Fruit fly (Drosophila melanogaster) whole organism, embryonic: ENCODE data around the gene CG15473.

ENCODE experiments used
- C15 ChIP-seq: fragments of 200-800 bp; sonication (Bioruptor generic); IDR thresholded peaks from 3 replicates; pipeline ENCODE4 v1.3.6; 2022; ENCODE audit warnings: missing biosample characterization, missing genetic modification characterization
- CG12769 ChIP-seq: fragments of 200-800 bp; sonication (Bioruptor generic); optimal IDR thresholded peaks from 2 replicates; lab custom pipeline; 2019; ENCODE audit warnings: missing biosample characterization, mild to moderate bottlenecking, missing genetic modification characterization, moderate library complexity
- CG1647 ChIP-seq: fragments of 200-800 bp; sonication (Bioruptor generic); optimal IDR thresholded peaks from 3 replicates; lab custom pipeline; 2016; ENCODE audit warnings: missing biosample characterization, missing genetic modification characterization
- CG18619 ChIP-seq: fragments of 200-800 bp; sonication (Bioruptor generic); optimal IDR thresholded peaks from 3 replicates; lab custom pipeline; 2017; ENCODE audit warnings: missing biosample characterization, mild to moderate bottlenecking, missing genetic modification characterization
- CG3281 ChIP-seq: fragments of 200-800 bp; sonication (Bioruptor generic); optimal IDR thresholded peaks from 3 replicates; lab custom pipeline; 2017; ENCODE audit warnings: missing biosample characterization, mild to moderate bottlenecking, missing genetic modification characterization
- CG3847 ChIP-seq: fragments of 200-800 bp; sonication (Bioruptor generic); IDR thresholded peaks from 2 replicates; pipeline ENCODE4 v1.3.6; 2022; ENCODE audit warnings: missing biosample characterization, missing genetic modification characterization
- CG43689 ChIP-seq: fragments of 200-800 bp; sonication (Bioruptor generic); IDR thresholded peaks from 2 replicates; pipeline ENCODE4 v1.3.6; 2022; ENCODE audit warnings: missing biosample characterization, missing genetic modification characterization
- CG6175 ChIP-seq: fragments of 200-800 bp; sonication (Bioruptor generic); IDR thresholded peaks from 3 replicates; pipeline ENCODE4 v1.3.6; 2022; ENCODE audit warnings: missing biosample characterization, missing genetic modification characterization
- CG6654 ChIP-seq: fragments of 200-800 bp; sonication (Bioruptor generic); optimal IDR thresholded peaks from 2 replicates; lab custom pipeline; 2017; ENCODE audit warnings: missing biosample characterization, mild to moderate bottlenecking, missing genetic modification characterization
- CG7271 ChIP-seq: fragments of 200-800 bp; sonication (Bioruptor generic); optimal IDR thresholded peaks from 2 replicates; lab custom pipeline; 2018; ENCODE audit warnings: missing biosample characterization, mild to moderate bottlenecking, missing genetic modification characterization, moderate library complexity
- CG7372 ChIP-seq: fragments of 200-800 bp; sonication (Bioruptor generic); IDR thresholded peaks from 2 replicates; pipeline ENCODE4 v1.3.6; 2022; ENCODE audit warnings: missing biosample characterization, missing genetic modification characterization
- CG8281 ChIP-seq: fragments of 200-800 bp; sonication (Bioruptor generic); optimal IDR thresholded peaks from 2 replicates; lab custom pipeline; 2018; ENCODE audit warnings: missing biosample characterization, mild to moderate bottlenecking, missing genetic modification characterization, moderate library complexity
- Dbx ChIP-seq: fragments of 200-800 bp; sonication (Bioruptor generic); IDR thresholded peaks from 3 replicates; pipeline ENCODE4 v1.3.6; 2022; ENCODE audit warnings: missing biosample characterization, missing genetic modification characterization
- Dfd ChIP-seq, 2 experiments: fragments of >200 bp; optimal IDR thresholded peaks; 2 replicates each; lab custom pipeline; 2017; ENCODE audit warnings: missing biosample characterization in 2 of 2, missing genetic modification characterization in 2 of 2
- Dp ChIP-seq: fragments of 200-800 bp; sonication (Bioruptor generic); optimal IDR thresholded peaks from 2 replicates; lab custom pipeline; 2018; ENCODE audit warnings: missing biosample characterization, mild to moderate bottlenecking, missing genetic modification characterization, moderate library complexity
- Fer3 ChIP-seq: fragments of 200-800 bp; sonication (Bioruptor generic); optimal IDR thresholded peaks from 2 replicates; lab custom pipeline; 2018; ENCODE audit warnings: missing biosample characterization, mild to moderate bottlenecking, missing genetic modification characterization, moderate library complexity
- Hr51 ChIP-seq, 2 experiments: fragments of 200-800 bp; sonication (Bioruptor generic); optimal IDR thresholded peaks; 2 replicates in 1 of 2; 3 replicates in 1 of 2; lab custom pipeline; 2016 to 2018; ENCODE audit warnings: missing biosample characterization in 2 of 2, missing genetic modification characterization in 2 of 2, mild to moderate bottlenecking in 1 of 2, moderate library complexity in 1 of 2
- Hr78 ChIP-seq, 2 experiments: fragments of 200-800 bp in 1 of 2; fragments of >200 bp in 1 of 2; sonication (Bioruptor generic) in 1 of 2; optimal IDR thresholded peaks; 2 replicates each; lab custom pipeline; 2017 to 2019; ENCODE audit warnings: missing biosample characterization in 2 of 2, missing genetic modification characterization in 2 of 2, mild to moderate bottlenecking in 1 of 2, moderate library complexity in 1 of 2
- Jarid2 ChIP-seq: fragments of 200-800 bp; sonication (Bioruptor generic); optimal IDR thresholded peaks from 3 replicates; lab custom pipeline; 2017; ENCODE audit warnings: mild to moderate bottlenecking, missing biosample characterization, missing genetic modification reagents, missing genetic modification characterization
- Lpt ChIP-seq: fragments of >200 bp; optimal IDR thresholded peaks from 2 replicates; lab custom pipeline; 2018; ENCODE audit warnings: missing biosample characterization, missing genetic modification characterization
- NC2α ChIP-seq: fragments of 200-800 bp; sonication (Bioruptor generic); optimal IDR thresholded peaks from 2 replicates; lab custom pipeline; 2016; ENCODE audit warnings: missing biosample characterization, missing genetic modification characterization
- Nf-YC ChIP-seq: fragments of 200-800 bp; optimal IDR thresholded peaks from 3 replicates; lab custom pipeline; 2019; ENCODE audit warnings: missing biosample characterization, mild to moderate bottlenecking, missing genetic modification characterization, moderate library complexity
- Sry-β ChIP-seq: fragments of 200-800 bp; sonication (Bioruptor generic); optimal IDR thresholded peaks from 2 replicates; lab custom pipeline; 2018; ENCODE audit warnings: missing biosample characterization, mild to moderate bottlenecking, missing genetic modification characterization, moderate library complexity
- Taf1 ChIP-seq: fragments of 200-800 bp; sonication (Bioruptor generic); IDR thresholded peaks from 2 replicates; pipeline ENCODE4 v1.3.6; 2022; ENCODE audit warnings: missing biosample characterization, missing genetic modification characterization
- Tbp ChIP-seq: fragments of >200 bp; optimal IDR thresholded peaks from 2 replicates; lab custom pipeline; 2018; ENCODE audit warnings: missing biosample characterization, missing genetic modification characterization
- ac ChIP-seq: fragments of 200-800 bp; sonication (Bioruptor generic); optimal IDR thresholded peaks from 3 replicates; lab custom pipeline; 2017; ENCODE audit warnings: missing biosample characterization, mild to moderate bottlenecking, missing genetic modification characterization
- aop ChIP-seq: fragments of 200-800 bp; sonication (Bioruptor generic); IDR thresholded peaks from 2 replicates; pipeline ENCODE4 v1.3.6; 2022; ENCODE audit warnings: missing biosample characterization, missing genetic modification characterization
- chinmo ChIP-seq: fragments of 200-800 bp; sonication (Bioruptor generic); IDR thresholded peaks from 4 replicates; pipeline ENCODE4 v1.3.6; 2022; ENCODE audit warnings: missing biosample characterization, missing genetic modification characterization; ENCODE audit not compliant: partially characterized antibody
- chn ChIP-seq: fragments of 200-800 bp; sonication (Bioruptor generic); optimal IDR thresholded peaks from 2 replicates; lab custom pipeline; 2016; ENCODE audit warnings: missing biosample characterization, missing genetic modification characterization
- crc ChIP-seq: fragments of 200-800 bp; sonication (Bioruptor generic); optimal IDR thresholded peaks from 2 replicates; lab custom pipeline; 2016; ENCODE audit warnings: missing biosample characterization, missing genetic modification characterization
- dimm ChIP-seq: fragments of 200-800 bp; sonication (Bioruptor generic); IDR thresholded peaks from 2 replicates; pipeline ENCODE4 v1.3.6; 2022; ENCODE audit warnings: missing biosample characterization, missing genetic modification characterization
- dmrt99B ChIP-seq: fragments of 200-800 bp; sonication (Bioruptor generic); optimal IDR thresholded peaks from 2 replicates; lab custom pipeline; 2018; ENCODE audit warnings: missing biosample characterization, mild to moderate bottlenecking, missing genetic modification characterization, moderate library complexity
- emc ChIP-seq: fragments of 200-800 bp; sonication (Bioruptor generic); optimal IDR thresholded peaks from 2 replicates; lab custom pipeline; 2016; ENCODE audit warnings: missing biosample characterization, missing genetic modification characterization
- fd64A ChIP-seq: fragments of 200-800 bp; sonication (Bioruptor generic); optimal IDR thresholded peaks from 3 replicates; lab custom pipeline; 2018; ENCODE audit warnings: missing biosample characterization, mild to moderate bottlenecking, missing genetic modification characterization
- gt ChIP-seq: fragments of 200-800 bp; sonication (Bioruptor generic); IDR thresholded peaks from 2 replicates; pipeline ENCODE4 v1.3.6; 2022; ENCODE audit warnings: missing biosample characterization, missing genetic modification characterization
- jigr1 ChIP-seq: fragments of 200-800 bp; sonication (Bioruptor generic); IDR thresholded peaks from 3 replicates; pipeline ENCODE4 v1.3.6; 2022; ENCODE audit warnings: missing biosample characterization, missing genetic modification characterization
- jing ChIP-seq: fragments of 200-800 bp; sonication (Bioruptor generic); optimal IDR thresholded peaks from 2 replicates; lab custom pipeline; 2018; ENCODE audit warnings: missing biosample characterization, mild to moderate bottlenecking, missing genetic modification characterization
- ken ChIP-seq: fragments of 200-800 bp; sonication (Bioruptor generic); IDR thresholded peaks from 3 replicates; pipeline ENCODE4 v1.3.6; 2022; ENCODE audit warnings: missing biosample characterization, missing genetic modification characterization
- lmd ChIP-seq: fragments of 200-800 bp; sonication (Bioruptor generic); IDR thresholded peaks from 2 replicates; pipeline ENCODE4 v1.3.6; 2022; ENCODE audit warnings: missing biosample characterization, missing genetic modification characterization
- lola ChIP-seq, 3 experiments: fragments of >200 bp in 2 of 3; fragments of 200-800 bp in 1 of 3; sonication (Bioruptor generic) in 1 of 3; optimal IDR thresholded peaks; 2 replicates each; lab custom pipeline; 2017 to 2019; ENCODE audit warnings: missing biosample characterization in 3 of 3, missing genetic modification characterization in 3 of 3, mild to moderate bottlenecking in 1 of 3, moderate library complexity in 1 of 3
- nerfin-2 ChIP-seq: fragments of 200-800 bp; sonication (Bioruptor generic); IDR thresholded peaks from 2 replicates; pipeline ENCODE4 v1.3.6; 2022; ENCODE audit warnings: missing biosample characterization, missing genetic modification characterization; ENCODE audit not compliant: partially characterized antibody
- nmo ChIP-seq: fragments of 200-800 bp; sonication (Bioruptor generic); optimal IDR thresholded peaks from 2 replicates; lab custom pipeline; 2018; ENCODE audit warnings: missing biosample characterization, mild to moderate bottlenecking, missing genetic modification characterization, moderate library complexity
- phol ChIP-seq: fragments of 200-800 bp; sonication (Bioruptor generic); optimal IDR thresholded peaks from 3 replicates; lab custom pipeline; 2018; ENCODE audit warnings: missing biosample characterization, mild to moderate bottlenecking, missing genetic modification characterization, moderate library complexity
- psq ChIP-seq: fragments of 200-800 bp; sonication (Bioruptor generic); optimal IDR thresholded peaks from 2 replicates; lab custom pipeline; 2017; ENCODE audit warnings: missing biosample characterization, missing genetic modification characterization
- seq ChIP-seq: fragments of 200-800 bp; sonication (Bioruptor generic); IDR thresholded peaks from 2 replicates; pipeline ENCODE4 v1.3.6; 2022; ENCODE audit warnings: missing biosample characterization, missing genetic modification characterization
- sima ChIP-seq: fragments of 200-800 bp; sonication (Bioruptor generic); optimal IDR thresholded peaks from 2 replicates; lab custom pipeline; 2016; ENCODE audit warnings: missing biosample characterization, missing genetic modification characterization
- unc-4 ChIP-seq: fragments of 200-800 bp; sonication (Bioruptor generic); IDR thresholded peaks from 2 replicates; pipeline ENCODE4 v1.3.6; 2022; ENCODE audit warnings: missing biosample characterization, missing genetic modification characterization; ENCODE audit not compliant: partially characterized antibody
- wdn ChIP-seq: fragments of 200-800 bp; sonication (Bioruptor generic); IDR thresholded peaks from 2 replicates; pipeline ENCODE4 v1.3.6; 2022; ENCODE audit warnings: missing biosample characterization, missing genetic modification characterization
- wek ChIP-seq: fragments of 200-800 bp; sonication (Bioruptor generic); optimal IDR thresholded peaks from 3 replicates; lab custom pipeline; 2018; ENCODE audit warnings: missing biosample characterization, mild to moderate bottlenecking, missing genetic modification characterization, moderate library complexity
- wor ChIP-seq: fragments of 200-800 bp; sonication (Bioruptor generic); IDR thresholded peaks from 2 replicates; pipeline ENCODE4 v1.3.6; 2022; ENCODE audit warnings: missing biosample characterization, missing genetic modification characterization

Gene CG15473

dm6 chrX:4684444-4684924 is 30.2 kb upstream of the CG15473 start (continued):
- TF ChIP-seq lola (GFP tag; optimal IDR thresholded peaks at IDR 0.05; lab: Kevin White, UChicago) (peak in 1 of 3 experiments; percentile 33), CG7271 (no peak), ken (peak; percentile 89), nerfin-2 (GFP tag; lab: Robert Waterston, UW) (peak; percentile 64), aop (GFP tag; lab: Robert Waterston, UW) (peak; percentile 69), C15 (peak; percentile 48; the same call in 1 of the 3 replicates), phol (tag; lab: Kevin White, UChicago) (peak; percentile 71), dimm (GFP tag; lab: Robert Waterston, UW) (peak; percentile 46; the same call in 1 of the 2 replicates), wdn (GFP tag; lab: Robert Waterston, UW) (peak; percentile 82), Tbp (no peak), CG12769 (tag; lab: Kevin White, UChicago) (peak; percentile 95), chn (peak; percentile 85), CG6654 (peak; percentile 39), seq (GFP tag; lab: Robert Waterston, UW) (peak; percentile 85), CG3281 (GFP tag; lab: Kevin White, UChicago) (peak; percentile 76), CG8281 (peak; percentile 51), Fer3 (peak; percentile 83), CG1647 (GFP tag; lab: Kevin White, UChicago) (peak; percentile 82), CG7372 (GFP tag; lab: Robert Waterston, UW) (peak; percentile 90), Nf-YC (tag; lab: Kevin White, UChicago) (peak; percentile 87), crc (peak; percentile 53), wor (GFP tag; lab: Robert Waterston, UW) (peak; percentile 53; the same call in 1 of the 2 replicates), Hr51 (GFP tag; optimal IDR thresholded peaks at IDR 0.05; lab: Kevin White, UChicago) (peak; percentile 81 to 83), emc (GFP tag; lab: Kevin White, UChicago) (peak; percentile 72), NC2α (GFP tag; lab: Kevin White, UChicago) (peak; percentile 29), gt (GFP tag; lab: Robert Waterston, UW) (peak; percentile 67), Taf1 (GFP tag; lab: Robert Waterston, UW) (peak; percentile 77), nmo (GFP tag; lab: Kevin White, UChicago) (peak; percentile 74), CG43689 (GFP tag; lab: Robert Waterston, UW) (peak; percentile 46; the same call in 1 of the 2 replicates), jing (GFP tag; lab: Kevin White, UChicago) (no peak), Dfd (GFP tag; optimal IDR thresholded peaks at IDR 0.05; lab: Kevin White, UChicago) (no peak), sima (no peak), Dbx (GFP tag; lab: Robert Waterston, UW) (peak; percentile 93), Hr78 (GFP tag; optimal IDR thresholded peaks at IDR 0.05; lab: Kevin White, UChicago) (no peak), psq (GFP tag; lab: Kevin White, UChicago) (peak; percentile 57), Lpt (GFP tag; lab: Kevin White, UChicago) (no peak), Jarid2 (GFP tag; lab: Kevin White, UChicago) (peak; percentile 54), CG6175 (GFP tag; lab: Robert Waterston, UW) (peak; percentile 87), jigr1 (GFP tag; lab: Robert Waterston, UW) (peak; percentile 51; the same call in 1 of the 3 replicates), chinmo (GFP tag; lab: Robert Waterston, UW) (peak; percentile 98), lmd (GFP tag; lab: Robert Waterston, UW) (peak; percentile 92), ac (GFP tag; lab: Kevin White, UChicago) (peak; percentile 20), CG18619 (GFP tag; lab: Kevin White, UChicago) (peak; percentile 78), Dp (GFP tag; lab: Kevin White, UChicago) (peak; percentile 46), dmrt99B (peak; percentile 80), CG3847 (GFP tag; lab: Robert Waterston, UW) (peak; percentile 93), Sry-β (peak; percentile 68), unc-4 (GFP tag; lab: Robert Waterston, UW) (peak; percentile 81), fd64A (GFP tag; lab: Kevin White, UChicago) (no peak), wek (GFP tag; lab: Kevin White, UChicago) (peak; percentile 47)
